Fruit fly (Drosophila melanogaster) whole organism, wandering third instar larva: ENCODE results near the gene CG14628.
A peak's percentile ranks its signal among the peaks of the same experiment; 100 is the strongest.

ENCODE experiments used
- Abd-B ChIP-seq: fragments of >200 bp; optimal IDR thresholded peaks from 2 replicates; lab custom pipeline; 2017; ENCODE audit warnings: missing biosample characterization, missing genetic modification characterization
- CG9705 ChIP-seq: fragments of 200-800 bp; sonication (Bioruptor generic); optimal IDR thresholded peaks from 2 replicates; lab custom pipeline; 2018; ENCODE audit warnings: missing biosample characterization, mild to moderate bottlenecking, missing genetic modification characterization
- CrebA ChIP-seq: fragments of 200-800 bp; sonication (Bioruptor generic); optimal IDR thresholded peaks from 2 replicates; lab custom pipeline; 2016; ENCODE audit warnings: missing biosample characterization, mild to moderate bottlenecking, missing genetic modification characterization, borderline replicate concordance
- Dfd ChIP-seq: fragments of >200 bp; optimal IDR thresholded peaks from 2 replicates; lab custom pipeline; 2017; ENCODE audit warnings: missing biosample characterization, missing genetic modification characterization
- Dif ChIP-seq: fragments of 200-275, 200-300 bp; sonication (Bioruptor generic); optimal IDR thresholded peaks from 2 replicates; lab custom pipeline; 2018; ENCODE audit warnings: missing biosample characterization, missing genetic modification characterization; ENCODE audit not compliant: partially characterized antibody
- GATAd ChIP-seq: sonication (Bioruptor generic); optimal IDR thresholded peaks from 2 replicates; lab custom pipeline; 2016; ENCODE audit warnings: missing biosample characterization, missing genetic modification characterization
- HLH106 ChIP-seq: fragments of 200-800 bp; optimal IDR thresholded peaks from 3 replicates; lab custom pipeline; 2019; ENCODE audit warnings: missing biosample characterization, mild to moderate bottlenecking, missing genetic modification characterization, moderate library complexity
- Hnf4 ChIP-seq: fragments of 200-800 bp; sonication (Bioruptor generic); optimal IDR thresholded peaks from 2 replicates; lab custom pipeline; 2016; ENCODE audit warnings: missing biosample characterization, mild to moderate bottlenecking, missing genetic modification characterization
- Hr78 ChIP-seq: fragments of >200 bp; optimal IDR thresholded peaks from 2 replicates; lab custom pipeline; 2017; ENCODE audit warnings: missing biosample characterization, missing genetic modification characterization
- Hr83 ChIP-seq: fragments of 200-300 bp; sonication (Bioruptor generic); optimal IDR thresholded peaks from 2 replicates; lab custom pipeline; 2016; ENCODE audit warnings: missing biosample characterization, mild to moderate bottlenecking, missing genetic modification characterization, moderate library complexity; ENCODE audit not compliant: poor library complexity, severe bottlenecking
- Jra ChIP-seq: sonication (Bioruptor generic); optimal IDR thresholded peaks from 2 replicates; lab custom pipeline; 2016; ENCODE audit warnings: missing biosample characterization, missing genetic modification characterization
- Mio ChIP-seq: sonication (Bioruptor generic); optimal IDR thresholded peaks from 2 replicates; lab custom pipeline; 2016; ENCODE audit warnings: missing biosample characterization, missing genetic modification characterization
- Myc ChIP-seq: fragments of >200 bp; optimal IDR thresholded peaks from 2 replicates; lab custom pipeline; 2017
- N ChIP-seq: fragments of >200 bp; optimal IDR thresholded peaks from 2 replicates; lab custom pipeline; 2018; ENCODE audit warnings: missing biosample characterization, missing external identifiers, missing genetic modification characterization
- OdsH ChIP-seq: fragments of 200-800 bp; sonication (Bioruptor generic); optimal IDR thresholded peaks from 2 replicates; lab custom pipeline; 2016; ENCODE audit warnings: missing biosample characterization, mild to moderate bottlenecking, missing genetic modification characterization
- Rel ChIP-seq, 2 experiments: fragments of 200-800 bp; sonication (Bioruptor generic) in 1 of 2; optimal IDR thresholded peaks; 2 replicates in 1 of 2; 3 replicates in 1 of 2; lab custom pipeline; 2016 to 2019; ENCODE audit warnings: mild to moderate bottlenecking in 2 of 2, missing biosample characterization in 2 of 2, missing genetic modification characterization in 2 of 2, moderate library complexity in 1 of 2
- Sp1 ChIP-seq: fragments of 200-800 bp; sonication (Bioruptor generic); optimal IDR thresholded peaks from 3 replicates; lab custom pipeline; 2019; ENCODE audit warnings: missing biosample characterization, mild to moderate bottlenecking, missing genetic modification characterization, moderate library complexity
- Vsx2 ChIP-seq: fragments of 200-300, 225-300 bp; sonication (Bioruptor generic); optimal IDR thresholded peaks from 2 replicates; lab custom pipeline; 2018; ENCODE audit warnings: missing biosample characterization, missing genetic modification characterization; ENCODE audit not compliant: partially characterized antibody
- dl ChIP-seq, 2 experiments: fragments of 175-275, 200-275 bp in 1 of 2; fragments of 200-275 bp in 1 of 2; sonication (Bioruptor generic); optimal IDR thresholded peaks; lab custom pipeline; 2018; ENCODE audit warnings: mild to moderate bottlenecking in 2 of 2, missing biosample characterization in 2 of 2, missing genetic modification characterization in 2 of 2, moderate library complexity in 2 of 2; ENCODE audit not compliant: partially characterized antibody in 2 of 2, insufficient read depth in 1 of 2
- dsf ChIP-seq: sonication (Bioruptor generic); optimal IDR thresholded peaks from 2 replicates; lab custom pipeline; 2016; ENCODE audit warnings: missing biosample characterization, missing genetic modification characterization, borderline replicate concordance
- ey ChIP-seq: fragments of 200-800 bp; sonication (Bioruptor generic); optimal IDR thresholded peaks from 2 replicates; lab custom pipeline; 2016; ENCODE audit warnings: missing biosample characterization, missing genetic modification characterization
- foxo ChIP-seq, 2 experiments: fragments of 200-800 bp; sonication (Bioruptor generic); optimal IDR thresholded peaks; 2 replicates in 1 of 2; 3 replicates in 1 of 2; lab custom pipeline; 2016 to 2017; ENCODE audit warnings: missing biosample characterization in 2 of 2, missing genetic modification characterization in 2 of 2
- fru ChIP-seq: fragments of 200-800 bp; sonication (Bioruptor generic); optimal IDR thresholded peaks from 3 replicates; lab custom pipeline; 2016; ENCODE audit warnings: missing biosample characterization, mild to moderate bottlenecking, missing genetic modification characterization
- h ChIP-seq: fragments of 200-800 bp; sonication (Bioruptor generic); optimal IDR thresholded peaks from 3 replicates; lab custom pipeline; 2016; ENCODE audit warnings: missing biosample characterization, mild to moderate bottlenecking, missing genetic modification characterization
- jim ChIP-seq: fragments of 175-275, 200-325 bp; sonication (Bioruptor generic); optimal IDR thresholded peaks from 2 replicates; lab custom pipeline; 2016; ENCODE audit warnings: missing biosample characterization, mild to moderate bottlenecking, missing genetic modification characterization
- lola ChIP-seq: fragments of >200 bp; optimal IDR thresholded peaks from 2 replicates; lab custom pipeline; 2017; ENCODE audit warnings: missing biosample characterization, missing genetic modification characterization
- pan ChIP-seq: fragments of >200 bp; optimal IDR thresholded peaks from 2 replicates; lab custom pipeline; 2017
- psq ChIP-seq: fragments of 200-800 bp; sonication (Bioruptor generic); optimal IDR thresholded peaks from 3 replicates; lab custom pipeline; 2017; ENCODE audit warnings: missing biosample characterization, mild to moderate bottlenecking, missing genetic modification characterization, moderate library complexity
- rgr ChIP-seq: fragments of 200-800 bp; sonication (Bioruptor generic); optimal IDR thresholded peaks from 3 replicates; lab custom pipeline; 2016; ENCODE audit warnings: missing biosample characterization, mild to moderate bottlenecking, missing genetic modification characterization
- sv ChIP-seq: fragments of 200-800 bp; sonication (Bioruptor generic); optimal IDR thresholded peaks from 3 replicates; lab custom pipeline; 2016; ENCODE audit warnings: missing biosample characterization, missing genetic modification characterization
- tai ChIP-seq: sonication (Bioruptor generic); optimal IDR thresholded peaks from 2 replicates; lab custom pipeline; 2016; ENCODE audit warnings: missing biosample characterization, missing genetic modification characterization
- usp ChIP-seq: fragments of >200 bp; optimal IDR thresholded peaks from 2 replicates; lab custom pipeline; 2017; ENCODE audit warnings: missing biosample characterization, missing genetic modification characterization
- woc ChIP-seq: sonication (Bioruptor generic); optimal IDR thresholded peaks from 2 replicates; lab custom pipeline; 2016; ENCODE audit warnings: missing biosample characterization, mild to moderate bottlenecking, missing genetic modification characterization

The CG14628 gene

DNA sequence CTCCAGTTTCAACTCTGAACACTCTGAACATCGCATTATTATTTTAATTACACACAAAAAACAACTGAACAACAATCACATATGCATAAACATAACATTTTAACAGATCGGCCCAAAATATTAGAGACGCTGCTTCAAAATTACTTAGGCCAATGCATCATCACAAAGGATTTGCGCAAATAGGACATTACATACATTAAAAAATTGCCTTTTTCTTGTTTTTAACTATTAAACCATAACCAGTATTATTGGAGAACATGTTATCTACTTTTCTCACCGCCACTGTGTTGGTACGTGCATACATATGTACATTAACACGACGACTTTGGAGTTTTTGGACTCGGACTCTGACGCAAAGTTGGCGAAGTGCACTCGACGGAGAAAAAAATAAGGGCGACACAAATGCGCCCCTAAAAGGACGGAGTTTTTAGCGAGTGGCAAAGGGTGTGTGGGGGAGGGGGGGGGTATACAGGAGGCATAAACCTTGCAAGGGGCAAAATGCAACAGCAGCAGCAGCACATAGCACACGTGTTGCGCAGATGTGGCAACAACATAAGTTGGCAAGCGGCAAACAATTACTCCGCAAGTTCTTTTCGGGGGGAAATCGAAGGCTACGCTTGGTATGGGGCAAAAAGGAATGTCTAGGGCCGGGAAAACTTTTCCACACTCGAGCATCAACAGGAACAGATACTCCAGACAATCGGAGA, 15.7 kb upstream of the CG14628 start (continued):
- TF ChIP-seq lola (GFP tag; lab: Kevin White, UChicago), result no peak
- peak; percentile 86 for TF ChIP-seq HLH106 (tag; lab: Kevin White, UChicago)
- no peak for TF ChIP-seq dl (GFP tag; optimal IDR thresholded peaks at IDR 0.05; lab: Kevin White, UChicago; ENCODE audit: insufficient read depth in 1 of 2, partially characterized antibody in 2 of 2)
- TF ChIP-seq jim (GFP tag; lab: Kevin White, UChicago), result no peak
- peak; percentile 40 for TF ChIP-seq CrebA (GFP tag; lab: Kevin White, UChicago)
- TF ChIP-seq Mio, result peak; percentile 26
- peak in 1 of 2 experiments; percentile 89 for TF ChIP-seq foxo (GFP tag; optimal IDR thresholded peaks at IDR 0.05; lab: Kevin White, UChicago)
- no peak for TF ChIP-seq Myc (lab: Kevin White, UChicago)

DNA sequence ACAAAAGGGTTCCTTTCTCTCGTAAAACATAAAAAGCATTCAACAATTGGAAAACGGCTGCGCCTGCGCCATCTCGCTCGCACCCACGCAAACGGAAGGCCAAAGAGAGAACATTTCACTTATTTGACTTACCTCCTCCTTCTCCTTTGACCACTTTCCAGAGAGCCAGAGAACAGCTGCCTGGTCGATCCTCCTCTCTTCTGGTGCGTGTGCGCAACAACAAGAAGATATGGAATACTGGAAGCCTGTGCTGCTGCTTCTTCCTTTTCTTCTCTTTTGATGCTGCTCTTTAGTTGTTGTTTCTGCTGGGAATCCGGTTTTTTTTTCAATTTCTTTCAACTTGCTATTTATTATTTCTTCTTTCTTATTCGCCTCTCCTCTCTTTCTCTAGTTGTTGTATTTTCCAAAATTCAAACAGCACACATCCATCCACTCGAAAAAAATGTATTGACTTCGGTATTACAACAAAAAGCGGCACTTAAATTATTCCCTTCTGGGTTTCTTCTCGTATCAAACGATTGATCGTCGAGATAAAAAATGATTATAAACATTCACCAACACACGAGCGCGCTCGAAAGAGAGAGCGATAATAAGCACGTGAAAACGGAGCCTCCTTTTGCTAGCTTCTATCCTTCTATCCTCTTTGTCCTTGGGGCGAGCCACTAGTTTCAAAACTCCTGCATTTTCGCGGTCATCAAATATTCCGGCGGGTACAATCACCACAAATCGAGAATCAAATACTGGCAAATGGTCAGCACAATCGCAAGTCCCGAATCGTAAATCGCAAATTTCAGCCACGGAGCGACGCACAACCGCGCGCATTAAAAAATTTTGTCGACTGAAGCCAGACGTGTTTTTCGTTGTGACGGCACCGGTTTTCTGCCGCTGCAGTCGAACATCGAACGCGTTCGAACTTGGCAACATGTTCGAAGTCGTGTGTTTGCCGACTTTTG, 11.1 kb upstream of the CG14628 start, which contains the start of gene CG3655:
CG3655 (minus strand) TSS at position 844 of the 953 bp plus-strand sequence.
- no peak for TF ChIP-seq CrebA (GFP tag; lab: Kevin White, UChicago)
- TF ChIP-seq dsf (GFP tag; lab: Kevin White, UChicago), result no peak
- TF ChIP-seq HLH106 (tag; lab: Kevin White, UChicago), result no peak
- no peak for TF ChIP-seq OdsH (GFP tag; lab: Kevin White, UChicago)
- TF ChIP-seq tai (GFP tag; lab: Kevin White, UChicago), result no peak
- peak; percentile 84 for TF ChIP-seq psq (GFP tag; lab: Kevin White, UChicago)
- no peak for TF ChIP-seq pan
- no peak for TF ChIP-seq foxo (GFP tag; optimal IDR thresholded peaks at IDR 0.05; lab: Kevin White, UChicago)
- TF ChIP-seq Hr78 (GFP tag; lab: Kevin White, UChicago), result no peak
- TF ChIP-seq Dfd (GFP tag; lab: Kevin White, UChicago), result no peak
- no peak for TF ChIP-seq Mio
- peak; percentile 24 for TF ChIP-seq Vsx2
- TF ChIP-seq Dif (GFP tag; lab: Kevin White, UChicago), result peak; percentile 33
- peak in 1 of 2 experiments; percentile 35 for TF ChIP-seq dl (GFP tag; optimal IDR thresholded peaks at IDR 0.05; lab: Kevin White, UChicago; ENCODE audit: insufficient read depth in 1 of 2, partially characterized antibody in 2 of 2)

DNA sequence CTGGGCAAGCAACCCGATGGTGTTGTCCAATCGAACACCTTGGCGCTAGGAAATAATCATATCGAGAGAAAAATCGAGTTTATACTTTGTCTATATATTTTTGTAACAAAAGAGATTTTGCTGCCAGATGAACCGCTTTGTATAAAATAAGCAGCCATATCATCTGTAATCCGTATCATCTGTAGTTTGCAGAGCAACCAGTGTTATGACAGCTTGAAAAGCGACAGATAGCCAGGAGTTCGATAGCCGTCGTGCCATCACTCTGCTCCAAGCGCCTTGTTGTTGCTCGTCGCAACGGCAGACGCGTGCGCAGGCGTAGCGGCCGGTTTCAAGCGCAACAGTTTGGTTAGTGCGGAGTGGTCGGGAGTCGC, 10.5 kb upstream of the CG14628 start:
- peak; percentile 38 for TF ChIP-seq HLH106 (tag; lab: Kevin White, UChicago)
- TF ChIP-seq rgr (GFP tag; lab: Kevin White, UChicago), result peak; percentile 26
- no peak for TF ChIP-seq Rel (GFP tag; optimal IDR thresholded peaks at IDR 0.05; lab: Kevin White, UChicago)
- no peak for TF ChIP-seq Rel (tag; optimal IDR thresholded peaks at IDR 0.05; lab: Kevin White, UChicago)
- no peak for TF ChIP-seq Hr78 (GFP tag; lab: Kevin White, UChicago)
- no peak for TF ChIP-seq CG9705 (GFP tag; lab: Kevin White, UChicago)
- no peak for TF ChIP-seq tai (GFP tag; lab: Kevin White, UChicago)
- no peak for TF ChIP-seq Mio
- TF ChIP-seq Abd-B (GFP tag; lab: Kevin White, UChicago), result no peak
- no peak for TF ChIP-seq psq (GFP tag; lab: Kevin White, UChicago)
- TF ChIP-seq ey (GFP tag; lab: Kevin White, UChicago), result no peak
- TF ChIP-seq Dif (GFP tag; lab: Kevin White, UChicago), result peak; percentile 2
- no peak for TF ChIP-seq Hr83 (GFP tag; lab: Kevin White, UChicago)
- no peak for TF ChIP-seq N (GFP tag; lab: Kevin White, UChicago)
- no peak for TF ChIP-seq Hnf4
- no peak for TF ChIP-seq Dfd (GFP tag; lab: Kevin White, UChicago)
- TF ChIP-seq h (GFP tag; lab: Kevin White, UChicago), result peak; percentile 63
- no peak for TF ChIP-seq OdsH (GFP tag; lab: Kevin White, UChicago)
- TF ChIP-seq CrebA (GFP tag; lab: Kevin White, UChicago), result no peak
- peak; percentile 20 for TF ChIP-seq Vsx2
- TF ChIP-seq pan, result no peak
- no peak for TF ChIP-seq sv (GFP tag; lab: Kevin White, UChicago)
- TF ChIP-seq woc (GFP tag; lab: Kevin White, UChicago), result peak; percentile 89
- no peak for TF ChIP-seq usp
- no peak for TF ChIP-seq Sp1 (GFP tag; lab: Kevin White, UChicago)
- TF ChIP-seq jim (GFP tag; lab: Kevin White, UChicago), result no peak
- peak; percentile 25 for TF ChIP-seq fru (GFP tag; lab: Kevin White, UChicago)
- no peak for TF ChIP-seq GATAd (GFP tag; lab: Kevin White, UChicago)
- TF ChIP-seq lola (GFP tag; lab: Kevin White, UChicago), result no peak
- TF ChIP-seq foxo (GFP tag; optimal IDR thresholded peaks at IDR 0.05; lab: Kevin White, UChicago), result peak in 1 of 2 experiments; percentile 32
- no peak for TF ChIP-seq Jra (GFP tag; lab: Kevin White, UChicago)
- TF ChIP-seq Myc (lab: Kevin White, UChicago), result peak; percentile 93
- TF ChIP-seq dl (GFP tag; optimal IDR thresholded peaks at IDR 0.05; lab: Kevin White, UChicago; ENCODE audit: insufficient read depth in 1 of 2, partially characterized antibody in 2 of 2), result no peak
